Fruit fly (Drosophila melanogaster) whole organism, embryonic: Measurements from ENCODE around the gene endos.

Source experiments
- Atf3 ChIP-seq: fragments of 200-800 bp; sonication (Bioruptor generic); optimal IDR thresholded peaks from 3 replicates; lab custom pipeline; 2016; ENCODE audit warnings: missing biosample characterization, missing genetic modification characterization
- CG10462 ChIP-seq: fragments of 200-800 bp; sonication (Bioruptor generic); optimal IDR thresholded peaks from 2 replicates; lab custom pipeline; 2016; ENCODE audit warnings: missing biosample characterization, missing genetic modification characterization
- CG13287 ChIP-seq: fragments of 200-800 bp; sonication (Bioruptor generic); IDR thresholded peaks from 2 replicates; pipeline ENCODE4 v1.3.6; 2022; ENCODE audit warnings: missing biosample characterization, missing genetic modification characterization; ENCODE audit not compliant: partially characterized antibody
- CG13894 ChIP-seq: fragments of 200-800 bp; sonication (Bioruptor generic); optimal IDR thresholded peaks from 3 replicates; lab custom pipeline; 2018; ENCODE audit warnings: missing biosample characterization, mild to moderate bottlenecking, missing genetic modification characterization, moderate library complexity
- CG14441 ChIP-seq: fragments of 200-800 bp; sonication (Bioruptor generic); IDR thresholded peaks from 2 replicates; pipeline ENCODE4 v1.3.6; 2022; ENCODE audit warnings: missing biosample characterization, missing genetic modification characterization
- CG14710 ChIP-seq: fragments of 200-800 bp; sonication (Bioruptor generic); optimal IDR thresholded peaks from 3 replicates; lab custom pipeline; 2019; ENCODE audit warnings: missing biosample characterization, mild to moderate bottlenecking, missing genetic modification characterization, moderate library complexity
- CG14965 ChIP-seq: fragments of 200-800 bp; sonication (Bioruptor generic); optimal IDR thresholded peaks from 2 replicates; lab custom pipeline; 2016; ENCODE audit warnings: missing biosample characterization, missing genetic modification characterization, borderline replicate concordance
- CG17568 ChIP-seq: fragments of 200-800 bp; sonication (Bioruptor generic); optimal IDR thresholded peaks from 2 replicates; lab custom pipeline; 2018; ENCODE audit warnings: missing biosample characterization, mild to moderate bottlenecking, missing genetic modification characterization, moderate library complexity
- CG18262 ChIP-seq: fragments of 200-800 bp; optimal IDR thresholded peaks from 3 replicates; lab custom pipeline; 2019; ENCODE audit warnings: missing biosample characterization, mild to moderate bottlenecking, missing genetic modification characterization, moderate library complexity
- CG2129 ChIP-seq: fragments of 200-800 bp; sonication (Bioruptor generic); IDR thresholded peaks from 2 replicates; pipeline ENCODE4 v1.3.6; 2022; ENCODE audit warnings: missing biosample characterization, missing genetic modification characterization; ENCODE audit not compliant: partially characterized antibody
- CG30020 ChIP-seq: fragments of 200-800 bp; optimal IDR thresholded peaks from 2 replicates; lab custom pipeline; 2019; ENCODE audit warnings: missing biosample characterization, mild to moderate bottlenecking, missing genetic modification characterization, moderate library complexity
- CG32532 ChIP-seq: fragments of 200-800 bp; sonication (Bioruptor generic); IDR thresholded peaks from 2 replicates; pipeline ENCODE4 v1.3.6; 2022; ENCODE audit warnings: missing biosample characterization, missing genetic modification characterization
- CG3407 ChIP-seq: fragments of 200-800 bp; sonication (Bioruptor generic); optimal IDR thresholded peaks from 2 replicates; lab custom pipeline; 2018; ENCODE audit warnings: missing biosample characterization, mild to moderate bottlenecking, missing genetic modification characterization
- CG34224 ChIP-seq: fragments of 200-800 bp; sonication (Bioruptor generic); IDR thresholded peaks from 3 replicates; pipeline ENCODE4 v1.3.6; 2022; ENCODE audit warnings: missing biosample characterization, missing genetic modification characterization; ENCODE audit not compliant: partially characterized antibody
- CG4424 ChIP-seq: fragments of 200-800 bp; sonication (Bioruptor generic); optimal IDR thresholded peaks from 3 replicates; lab custom pipeline; 2016; ENCODE audit warnings: missing biosample characterization, missing genetic modification characterization
- CG5245 ChIP-seq: fragments of 200-800 bp; sonication (Bioruptor generic); optimal IDR thresholded peaks from 3 replicates; lab custom pipeline; 2016; ENCODE audit warnings: missing biosample characterization, missing genetic modification characterization
- CG8290 ChIP-seq, 3 experiments: fragments of 200-800 bp; sonication (Bioruptor generic); optimal IDR thresholded peaks; 2 replicates each; lab custom pipeline; 2016 to 2019; ENCODE audit warnings: missing biosample characterization in 3 of 3, missing genetic modification characterization in 3 of 3, mild to moderate bottlenecking in 2 of 3, moderate library complexity in 1 of 3
- CoRest ChIP-seq: fragments of 200-800 bp; sonication (Bioruptor generic); optimal IDR thresholded peaks from 3 replicates; lab custom pipeline; 2018; ENCODE audit warnings: missing biosample characterization, mild to moderate bottlenecking, missing genetic modification characterization, moderate library complexity
- GATAe ChIP-seq: fragments of 200-800 bp; sonication (Bioruptor generic); conservative IDR thresholded peaks from 2 replicates; pipeline ENCODE4 v1.3.6; 2022; ENCODE audit warnings: missing biosample characterization, missing genetic modification characterization
- HLH4C ChIP-seq: fragments of 200-800 bp; sonication (Bioruptor generic); IDR thresholded peaks from 3 replicates; pipeline ENCODE4 v1.3.6; 2022; ENCODE audit warnings: missing biosample characterization, missing genetic modification characterization; ENCODE audit not compliant: partially characterized antibody
- HLHmδ ChIP-seq: fragments of 200-800 bp; sonication (Bioruptor generic); optimal IDR thresholded peaks from 2 replicates; lab custom pipeline; 2018; ENCODE audit warnings: missing biosample characterization, mild to moderate bottlenecking, missing genetic modification characterization, moderate library complexity
- HmgZ ChIP-seq: fragments of 200-800 bp; sonication (Bioruptor generic); optimal IDR thresholded peaks from 2 replicates; lab custom pipeline; 2018; ENCODE audit warnings: missing biosample characterization, mild to moderate bottlenecking, missing genetic modification characterization
- Hsf ChIP-seq: fragments of 200-800 bp; sonication (Bioruptor generic); optimal IDR thresholded peaks from 3 replicates; lab custom pipeline; 2016; ENCODE audit warnings: missing biosample characterization, missing genetic modification characterization
- Myb ChIP-seq: fragments of 200-800 bp; sonication (Bioruptor generic); optimal IDR thresholded peaks from 2 replicates; lab custom pipeline; 2016; ENCODE audit warnings: missing biosample characterization, missing genetic modification characterization
- Nf-YB ChIP-seq: fragments of 200-800 bp; sonication (Bioruptor generic); optimal IDR thresholded peaks from 3 replicates; lab custom pipeline; 2019; ENCODE audit warnings: missing biosample characterization, mild to moderate bottlenecking, missing genetic modification characterization, moderate library complexity
- Sin3A ChIP-seq: fragments of >200 bp; optimal IDR thresholded peaks from 2 replicates; lab custom pipeline; 2018
- Spps ChIP-seq: fragments of 200-800 bp; sonication (Bioruptor generic); optimal IDR thresholded peaks from 2 replicates; lab custom pipeline; 2018; ENCODE audit warnings: missing biosample characterization, mild to moderate bottlenecking, missing genetic modification characterization
- Xbp1 ChIP-seq: fragments of 200-800 bp; sonication (Bioruptor generic); optimal IDR thresholded peaks from 3 replicates; lab custom pipeline; 2016; ENCODE audit warnings: missing biosample characterization, mild to moderate bottlenecking, missing genetic modification characterization
- amos ChIP-seq: fragments of 200-800 bp; sonication (Bioruptor generic); IDR thresholded peaks from 2 replicates; pipeline ENCODE4 v1.3.6; 2022; ENCODE audit warnings: missing biosample characterization, missing genetic modification characterization; ENCODE audit not compliant: partially characterized antibody
- aop ChIP-seq: fragments of 200-800 bp; sonication (Bioruptor generic); IDR thresholded peaks from 2 replicates; pipeline ENCODE4 v1.3.6; 2022; ENCODE audit warnings: missing biosample characterization, missing genetic modification characterization
- br ChIP-seq: fragments of >200 bp; optimal IDR thresholded peaks from 2 replicates; lab custom pipeline; 2017
- cato ChIP-seq: fragments of 200-800 bp; sonication (Bioruptor generic); optimal IDR thresholded peaks from 2 replicates; lab custom pipeline; 2016; ENCODE audit warnings: missing biosample characterization, missing genetic modification characterization, borderline replicate concordance
- chinmo ChIP-seq: fragments of 200-800 bp; sonication (Bioruptor generic); IDR thresholded peaks from 4 replicates; pipeline ENCODE4 v1.3.6; 2022; ENCODE audit warnings: missing biosample characterization, missing genetic modification characterization; ENCODE audit not compliant: partially characterized antibody
- chm ChIP-seq: fragments of 200-800 bp; sonication (Bioruptor generic); IDR thresholded peaks from 2 replicates; pipeline ENCODE4 v1.3.6; 2022; ENCODE audit warnings: missing biosample characterization, missing genetic modification characterization
- dm ChIP-seq: fragments of 200-800 bp; sonication (Bioruptor generic); optimal IDR thresholded peaks from 3 replicates; lab custom pipeline; 2016; ENCODE audit warnings: missing biosample characterization, missing genetic modification characterization
- grau ChIP-seq: fragments of 200-800 bp; optimal IDR thresholded peaks from 3 replicates; lab custom pipeline; 2019; ENCODE audit warnings: missing biosample characterization, mild to moderate bottlenecking, missing genetic modification characterization, moderate library complexity
- grn ChIP-seq: fragments of 200-800 bp; sonication (Bioruptor generic); optimal IDR thresholded peaks from 3 replicates; lab custom pipeline; 2017; ENCODE audit warnings: missing biosample characterization, missing genetic modification characterization
- lab ChIP-seq: fragments of 200-800 bp; sonication (Bioruptor generic); optimal IDR thresholded peaks from 3 replicates; lab custom pipeline; 2017; ENCODE audit warnings: missing biosample characterization, missing genetic modification characterization, mild to moderate bottlenecking, moderate library complexity, missing genetic modification reagents
- otp ChIP-seq: fragments of 200-800 bp; sonication (Bioruptor generic); IDR thresholded peaks from 3 replicates; pipeline ENCODE4, ENCODE4 v1.3.6; 2022; ENCODE audit warnings: missing biosample characterization, missing genetic modification characterization
- pita ChIP-seq: fragments of 200-800 bp; sonication (Bioruptor generic); optimal IDR thresholded peaks from 2 replicates; lab custom pipeline; 2017; ENCODE audit warnings: missing biosample characterization, mild to moderate bottlenecking, missing genetic modification characterization
- run ChIP-seq: fragments of 200-800 bp; sonication (Bioruptor generic); optimal IDR thresholded peaks from 3 replicates; lab custom pipeline; 2018; ENCODE audit warnings: missing biosample characterization, mild to moderate bottlenecking, missing genetic modification characterization
- sna ChIP-seq: fragments of 200-800 bp; sonication (Bioruptor generic); IDR thresholded peaks from 2 replicates; pipeline ENCODE4 v1.3.6; 2022; ENCODE audit warnings: missing biosample characterization, missing genetic modification characterization; ENCODE audit not compliant: partially characterized antibody
- trem ChIP-seq: fragments of 200-800 bp; optimal IDR thresholded peaks from 3 replicates; lab custom pipeline; 2019; ENCODE audit warnings: missing biosample characterization, mild to moderate bottlenecking, missing genetic modification characterization, moderate library complexity
- unc-4 ChIP-seq: fragments of 200-800 bp; sonication (Bioruptor generic); IDR thresholded peaks from 2 replicates; pipeline ENCODE4 v1.3.6; 2022; ENCODE audit warnings: missing biosample characterization, missing genetic modification characterization; ENCODE audit not compliant: partially characterized antibody
- vnd ChIP-seq: fragments of 200-800 bp; sonication (Bioruptor generic); IDR thresholded peaks from 3 replicates; pipeline ENCODE4 v1.3.6; 2022; ENCODE audit warnings: missing biosample characterization, missing genetic modification characterization; ENCODE audit not compliant: partially characterized antibody
- zen ChIP-seq: fragments of 200-800 bp; sonication (Bioruptor generic); optimal IDR thresholded peaks from 3 replicates; lab custom pipeline; 2018; ENCODE audit warnings: missing biosample characterization, mild to moderate bottlenecking, missing genetic modification characterization, moderate library complexity
- zen2 ChIP-seq: fragments of 200-800 bp; sonication (Bioruptor generic); IDR thresholded peaks from 3 replicates; pipeline ENCODE4 v1.3.6; 2022; ENCODE audit warnings: missing biosample characterization, missing genetic modification characterization; ENCODE audit not compliant: partially characterized antibody

The endos gene

dm6 chr3L:14001658-14002523 lies 29.6 kb downstream of the endos start, which contains the start of the genes Nprl3 and upSET:
Gene Nprl3, minus strand, starts transcription at chr3L:14001880.
Gene upSET, plus strand, starts transcription at chr3L:14002127.
- TF ChIP-seq Myb (GFP tag; lab: Kevin White, UChicago) (peak; percentile 6), otp (no peak), cato (GFP tag; lab: Kevin White, UChicago) (no peak), zen2 (GFP tag; lab: Robert Waterston, UW) (peak; percentile 20; the same call in 1 of the 3 replicates), Xbp1 (GFP tag; lab: Kevin White, UChicago) (no peak), CG32532 (GFP tag; lab: Robert Waterston, UW) (0 out of 2 replicates have a peak, but pooled peaks have one; percentile 41), chm (GFP tag; lab: Robert Waterston, UW) (no peak; the same call in 1 of the 2 replicates), CG5245 (no peak), CG30020 (tag; lab: Kevin White, UChicago) (peak; percentile 59), CG10462 (GFP tag; lab: Kevin White, UChicago) (no peak), CG34224 (GFP tag; lab: Robert Waterston, UW) (peak; percentile 81), CG3407 (GFP tag; lab: Kevin White, UChicago) (no peak), CG8290 (GFP tag; optimal IDR thresholded peaks at IDR 0.05; lab: Kevin White, UChicago) (no peak), CG8290 (tag; optimal IDR thresholded peaks at IDR 0.05; lab: Kevin White, UChicago) (no peak), CG13287 (GFP tag; lab: Robert Waterston, UW) (peak; percentile 88), br (no peak), pita (GFP tag; lab: Kevin White, UChicago) (no peak), chinmo (GFP tag; lab: Robert Waterston, UW) (peak; percentile 71; the same call in 1 of the 4 replicates), CG14965 (no peak), CG14710 (tag; lab: Kevin White, UChicago) (peak; percentile 73), CG13894 (tag; lab: Kevin White, UChicago) (peak; percentile 4), trem (tag; lab: Kevin White, UChicago) (peak; percentile 88), HmgZ (tag; lab: Kevin White, UChicago) (peak; percentile 20), HLH4C (GFP tag; lab: Robert Waterston, UW) (peak; percentile 79), vnd (GFP tag; lab: Robert Waterston, UW) (peak; percentile 81), dm (GFP tag; lab: Kevin White, UChicago) (peak; percentile 52), lab (GFP tag; lab: Kevin White, UChicago) (peak; percentile 45), run (tag; lab: Kevin White, UChicago) (no peak), HLHmδ (GFP tag; lab: Kevin White, UChicago) (no peak), Atf3 (GFP tag; lab: Kevin White, UChicago) (no peak), grau (tag; lab: Kevin White, UChicago) (peak; percentile 22), GATAe (GFP tag; lab: Robert Waterston, UW) (no peak), Hsf (peak; percentile 20), CG14441 (GFP tag; lab: Robert Waterston, UW) (no peak), zen (tag; lab: Kevin White, UChicago) (peak; percentile 55), CG18262 (tag; lab: Kevin White, UChicago) (peak; percentile 4), amos (peak; percentile 95), CG17568 (GFP tag; lab: Kevin White, UChicago) (no peak), sna (peak; percentile 86), CG2129 (GFP tag; lab: Robert Waterston, UW) (peak; percentile 73), grn (GFP tag; lab: Kevin White, UChicago) (peak; percentile 99), CG4424 (GFP tag; lab: Kevin White, UChicago) (peak; percentile 14), aop (no peak), Spps (tag; lab: Kevin White, UChicago) (no peak), unc-4 (peak; percentile 85), Nf-YB (GFP tag; lab: Kevin White, UChicago) (no peak), CoRest (tag; lab: Kevin White, UChicago) (peak; percentile 52), Sin3A (lab: Kevin White, UChicago) (peak; percentile 52)
